Fruit fly (Drosophila melanogaster): Measurements from ENCODE around the gene CG14650.

dm6 chr3R:4466894-4467293 is 29.7 kb downstream of the CG14650 start:
- no peak for TF ChIP-seq CG8478 (optimal IDR thresholded peaks at IDR 0.05)
- no peak for TF ChIP-seq CTCF (optimal IDR thresholded peaks at IDR 0.05)

Data from S2 (cell line).